Fruit fly (Drosophila melanogaster): ENCODE measurements around the gene CG4502.
A peak's percentile ranks its signal among the peaks of the same experiment; 100 is the strongest.

The CG4502 gene

dm6 chr2L:7194351-7195037, 9.6 kb downstream of the CG4502 start, which contains the start of gene CG4497 (continued):
- TF ChIP-seq tup (GFP tag; optimal IDR thresholded peaks at IDR 0.05) (peak; percentile 83), Doc3 (GFP tag; IDR thresholded peaks at IDR 0.05; ENCODE audit: partially characterized antibody) (0 out of 3 replicates have a peak, but pooled peaks have one; percentile 37), ase (GFP tag; IDR thresholded peaks at IDR 0.05) (peak; percentile 91), CG12236 (GFP tag; optimal IDR thresholded peaks at IDR 0.05) (peak; percentile 80), bcd (GFP tag; optimal IDR thresholded peaks at IDR 0.05) (peak; percentile 91), CG16863 (GFP tag; optimal IDR thresholded peaks at IDR 0.05) (peak; percentile 93), ttk (GFP tag; IDR thresholded peaks at IDR 0.05) (peak; percentile 92), CG10431 (GFP tag; optimal IDR thresholded peaks at IDR 0.05) (peak; percentile 59)

- no peak for TF ChIP-seq Trl (optimal IDR thresholded peaks at IDR 0.05)
- no peak for TF ChIP-seq Trl (GFP tag; optimal IDR thresholded peaks at IDR 0.05)
- TF ChIP-seq CG13775 (GFP tag; optimal IDR thresholded peaks at IDR 0.05) = no peak
- TF ChIP-seq CG16813 (GFP tag; IDR thresholded peaks at IDR 0.05; ENCODE audit: partially characterized antibody) = no peak
- no peak for TF ChIP-seq dysf (GFP tag; IDR thresholded peaks at IDR 0.05)
- no peak for TF ChIP-seq CG16815 (GFP tag; optimal IDR thresholded peaks at IDR 0.05)
- TF ChIP-seq nom (GFP tag; optimal IDR thresholded peaks at IDR 0.05) = peak; percentile 48
- TF ChIP-seq CG2712 (tag; optimal IDR thresholded peaks at IDR 0.05) = no peak
- no peak for TF ChIP-seq sisA (GFP tag; IDR thresholded peaks at IDR 0.05)
- no peak for TF ChIP-seq Hr78 (GFP tag; optimal IDR thresholded peaks at IDR 0.05)
- no peak for TF ChIP-seq CG42726 (GFP tag; IDR thresholded peaks at IDR 0.05; ENCODE audit: partially characterized antibody)
- TF ChIP-seq Ets65A (GFP tag) = peak; percentile 38
- no peak for TF ChIP-seq CG12942 (GFP tag; optimal IDR thresholded peaks at IDR 0.05)
- no peak for TF ChIP-seq CG31441 (GFP tag; IDR thresholded peaks at IDR 0.05)
- TF ChIP-seq CG33557 (GFP tag; optimal IDR thresholded peaks at IDR 0.05) = no peak
- TF ChIP-seq crc (GFP tag; optimal IDR thresholded peaks at IDR 0.05) = no peak
- no peak for TF ChIP-seq CG10267 (tag; optimal IDR thresholded peaks at IDR 0.05)
- 0 out of 3 replicates have a peak, but pooled peaks have one; percentile 35 for TF ChIP-seq zfh1 (GFP tag; IDR thresholded peaks at IDR 0.05)
- no peak for TF ChIP-seq bowl (GFP tag; IDR thresholded peaks at IDR 0.05)
- no peak for TF ChIP-seq CG17912 (GFP tag; optimal IDR thresholded peaks at IDR 0.05)
- TF ChIP-seq seq (GFP tag; IDR thresholded peaks at IDR 0.05) = no peak
- peak; percentile 10; the same call in 1 of the 2 replicates for TF ChIP-seq Drgx (GFP tag; IDR thresholded peaks at IDR 0.05)
- no peak for TF ChIP-seq br (optimal IDR thresholded peaks at IDR 0.05)
- no peak for TF ChIP-seq slou (GFP tag; optimal IDR thresholded peaks at IDR 0.05)
- TF ChIP-seq bigmax (GFP tag; optimal IDR thresholded peaks at IDR 0.05) = no peak
- peak in 1 of 2 experiments; percentile 3 for TF ChIP-seq bsh (GFP tag; optimal IDR thresholded peaks at IDR 0.05)
- TF ChIP-seq CG30403 (GFP tag; optimal IDR thresholded peaks at IDR 0.05) = no peak
- TF ChIP-seq Med (GFP tag) = peak; percentile 24
- TF ChIP-seq CG1832 (GFP tag; optimal IDR thresholded peaks at IDR 0.05) = no peak
- no peak for TF ChIP-seq NK7.1 (GFP tag; optimal IDR thresholded peaks at IDR 0.05)
- TF ChIP-seq CG32532 (GFP tag; IDR thresholded peaks at IDR 0.05) = no peak
- no peak for TF ChIP-seq Fer3 (tag; optimal IDR thresholded peaks at IDR 0.05)
- TF ChIP-seq fd102C (GFP tag; optimal IDR thresholded peaks at IDR 0.05) = no peak
- no peak for TF ChIP-seq CG8478 (optimal IDR thresholded peaks at IDR 0.05)
- TF ChIP-seq CG12769 (tag; optimal IDR thresholded peaks at IDR 0.05) = no peak
- no peak for TF ChIP-seq CG9876 (GFP tag; optimal IDR thresholded peaks at IDR 0.05)
- no peak for TF ChIP-seq CG8290 (GFP tag; optimal IDR thresholded peaks at IDR 0.05)
- no peak for TF ChIP-seq CG8290 (tag; optimal IDR thresholded peaks at IDR 0.05)
- TF ChIP-seq disco-r (GFP tag; optimal IDR thresholded peaks at IDR 0.05) = no peak
These were observed 14.4 kb downstream of the CG4502 start, which contains the start of gene CG4496 for dm6 chr2L:7189674-7190073. Gene CG4496, minus strand, starts transcription at chr2L:7190010.
